Fruit fly (Drosophila melanogaster) whole organism, adult: Measurements from ENCODE around the gene rasp.

Experiments
- CG1620 ChIP-seq: fragments of 200-800 bp; sonication (Bioruptor generic); optimal IDR thresholded peaks from 2 replicates; lab custom pipeline; 2016; ENCODE audit warnings: missing biosample characterization, missing genetic modification characterization
- CG7101 ChIP-seq: fragments of 200-800 bp; sonication (Bioruptor generic); optimal IDR thresholded peaks from 2 replicates; lab custom pipeline; 2018; ENCODE audit warnings: missing biosample characterization, mild to moderate bottlenecking, missing genetic modification characterization, moderate library complexity
- Crg-1 ChIP-seq: fragments of 200-800 bp; sonication (Bioruptor generic); optimal IDR thresholded peaks from 2 replicates; lab custom pipeline; 2016; ENCODE audit warnings: missing biosample characterization, missing genetic modification characterization
- cnc ChIP-seq, 2 experiments: fragments of >200 bp; optimal IDR thresholded peaks; 2 replicates each; lab custom pipeline; 2017
- kay ChIP-seq: fragments of 200-800 bp; sonication (Bioruptor generic); peaks from one replicate; lab custom pipeline; 2016; ENCODE audit warnings: missing biosample characterization, missing genetic modification characterization, borderline replicate concordance
- pad ChIP-seq: fragments of 200-800 bp; sonication (Bioruptor generic); optimal IDR thresholded peaks from 3 replicates; lab custom pipeline; 2017; ENCODE audit warnings: missing biosample characterization, missing genetic modification characterization, mild to moderate bottlenecking, moderate library complexity, missing genetic modification reagents
- toe ChIP-seq: fragments of 200-800 bp; sonication (Bioruptor generic); optimal IDR thresholded peaks from 2 replicates; lab custom pipeline; 2016; ENCODE audit warnings: missing biosample characterization, missing genetic modification characterization

DNA sequence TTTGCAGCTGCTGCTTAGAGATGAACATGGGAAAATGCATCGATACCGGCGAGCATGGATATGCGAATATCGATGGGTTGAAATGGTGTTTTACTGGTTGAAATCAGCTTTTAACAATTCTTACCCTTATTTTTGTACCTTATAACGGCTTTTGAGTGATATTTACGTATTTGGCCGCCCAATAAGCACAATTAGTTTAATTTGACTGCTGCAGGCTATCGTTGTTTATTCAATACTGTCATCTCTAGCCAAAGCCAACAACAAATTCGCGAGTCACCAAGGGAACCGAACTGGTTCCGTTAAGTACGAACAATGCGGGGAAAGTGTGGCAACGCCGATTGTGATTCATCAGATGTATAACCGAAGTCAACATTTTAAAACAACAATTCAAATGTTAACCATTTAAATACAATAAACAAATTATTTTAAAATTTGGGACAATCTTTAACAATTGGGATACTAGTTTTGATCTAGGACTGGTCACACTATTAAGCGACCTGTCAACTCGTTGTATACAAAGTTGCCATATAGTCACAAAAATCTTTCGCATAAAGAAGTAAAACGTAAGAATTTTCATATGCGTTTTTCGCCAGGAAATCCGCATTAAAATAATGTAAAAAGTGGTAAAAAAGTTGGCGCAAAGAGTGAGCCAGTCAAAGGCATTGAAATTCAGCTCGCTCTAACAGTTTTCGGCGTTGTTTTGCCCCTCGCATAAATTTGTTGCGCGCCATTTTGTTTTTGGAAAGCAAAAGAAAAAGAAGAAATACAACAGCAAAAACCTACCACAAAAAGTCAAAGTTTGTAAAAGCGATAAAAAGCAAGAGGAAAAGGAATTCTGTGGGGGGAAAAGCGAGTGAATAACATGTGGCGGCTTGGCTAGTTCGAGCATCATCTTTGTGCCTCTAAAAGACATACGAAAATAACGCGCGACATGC, 13.6 kb upstream of the rasp start, which contains the start of the genes Usp5 and BtbVII:
- TF ChIP-seq Crg-1 (GFP tag; lab: Kevin White, UChicago) (peak; percentile 73), kay (GFP tag; lab: Kevin White, UChicago) (no peak), CG7101 (tag; lab: Kevin White, UChicago) (peak; percentile 73), cnc (optimal IDR thresholded peaks at IDR 0.05; lab: Kevin White, UChicago) (peak; percentile 80 to 92), toe (peak; percentile 84), CG1620 (GFP tag; lab: Kevin White, UChicago) (peak; percentile 85), pad (GFP tag; lab: Kevin White, UChicago) (peak; percentile 55)
